Worm (Caenorhabditis elegans) whole organism, mixed stage, embryonic: ENCODE measurements around the gene K12H6.2.

Source experiments
- M03D4.4 ChIP-seq: sonication (generic microtip); optimal IDR thresholded peaks from 2 replicates; lab custom pipeline; 2017; ENCODE audit warnings: mild to moderate bottlenecking, missing genetic modification characterization, missing compliant biosample characterization
- bed-3 ChIP-seq: fragments of 200-800 bp; sonication (Bioruptor generic); optimal IDR thresholded peaks from 3 replicates; lab custom pipeline; 2018; ENCODE audit warnings: mild to moderate bottlenecking, missing genetic modification characterization, moderate library complexity, missing compliant biosample characterization
- blmp-1 ChIP-seq: fragments of 150-350 bp; optimal IDR thresholded peaks from 2 replicates; lab custom pipeline; 2014; ENCODE audit warnings: missing biosample characterization, missing genetic modification characterization
- ceh-39 ChIP-seq: fragments of 150-350 bp; optimal IDR thresholded peaks from 2 replicates; lab custom pipeline; 2014; ENCODE audit warnings: missing biosample characterization, missing genetic modification characterization
- ceh-83 ChIP-seq: fragments of 200-800 bp; sonication (Bioruptor generic); optimal IDR thresholded peaks from 2 replicates; lab custom pipeline; 2018; ENCODE audit warnings: mild to moderate bottlenecking, missing genetic modification characterization, missing compliant biosample characterization
- ces-1 ChIP-seq: fragments of 150-350 bp; optimal IDR thresholded peaks from 2 replicates; lab custom pipeline; 2014; ENCODE audit warnings: missing biosample characterization, missing genetic modification reagents, missing genetic modification characterization
- cnd-1 ChIP-seq: fragments of 200-800 bp; sonication (Bioruptor generic); optimal IDR thresholded peaks from 2 replicates; lab custom pipeline; 2018; ENCODE audit warnings: mild to moderate bottlenecking, missing genetic modification characterization, missing compliant biosample characterization
- drap-1 ChIP-seq: fragments of 200-800 bp; sonication (Bioruptor generic); optimal IDR thresholded peaks from 3 replicates; lab custom pipeline; 2018; ENCODE audit warnings: mild to moderate bottlenecking, missing genetic modification characterization, missing compliant biosample characterization
- elt-1 ChIP-seq: sonication (generic microtip); optimal IDR thresholded peaks from 2 replicates; lab custom pipeline; 2017; ENCODE audit warnings: missing genetic modification characterization, mild to moderate bottlenecking, missing compliant biosample characterization, antibody characterized with exemption, moderate library complexity, borderline replicate concordance; ENCODE audit not compliant: insufficient read depth
- elt-3 ChIP-seq: fragments of 150-350 bp; optimal IDR thresholded peaks from 2 replicates; lab custom pipeline; 2014; ENCODE audit warnings: missing biosample characterization, missing genetic modification characterization
- flh-1 ChIP-seq: fragments of 200-800 bp; sonication (Bioruptor generic); optimal IDR thresholded peaks from 2 replicates; lab custom pipeline; 2018; ENCODE audit warnings: mild to moderate bottlenecking, missing genetic modification characterization, moderate library complexity, missing compliant biosample characterization
- ham-2 ChIP-seq: fragments of 200-800 bp; sonication (Bioruptor generic); optimal IDR thresholded peaks from 2 replicates; lab custom pipeline; 2018; ENCODE audit warnings: mild to moderate bottlenecking, missing genetic modification characterization, missing compliant biosample characterization
- lin-13 ChIP-seq: fragments of 150-350 bp; optimal IDR thresholded peaks from 2 replicates; lab custom pipeline; 2014; ENCODE audit warnings: missing biosample characterization, missing genetic modification characterization
- lin-32 ChIP-seq: fragments of 200-800 bp; sonication (Bioruptor generic); optimal IDR thresholded peaks from 2 replicates; lab custom pipeline; 2018; ENCODE audit warnings: mild to moderate bottlenecking, missing genetic modification characterization, missing compliant biosample characterization
- lsy-2 ChIP-seq: fragments of 150-350 bp; optimal IDR thresholded peaks from 2 replicates; lab custom pipeline; 2014; ENCODE audit warnings: missing biosample characterization, missing genetic modification characterization
- mab-5 ChIP-seq: fragments of 150-350 bp; optimal IDR thresholded peaks from 2 replicates; lab custom pipeline; 2014; ENCODE audit warnings: missing biosample characterization, missing genetic modification characterization
- mls-2 ChIP-seq: sonication (generic microtip); optimal IDR thresholded peaks from 2 replicates; lab custom pipeline; 2016; ENCODE audit warnings: mild to moderate bottlenecking, missing genetic modification characterization, moderate library complexity, missing compliant biosample characterization
- nhr-12 ChIP-seq: fragments of 150-350 bp; optimal IDR thresholded peaks from 2 replicates; lab custom pipeline; 2014; ENCODE audit warnings: missing biosample characterization, missing genetic modification characterization
- nhr-2 ChIP-seq: fragments of 150-350 bp; optimal IDR thresholded peaks from 2 replicates; lab custom pipeline; 2014; ENCODE audit warnings: missing biosample characterization, missing genetic modification characterization
- nhr-237 ChIP-seq: fragments of 150-350 bp; optimal IDR thresholded peaks from 2 replicates; lab custom pipeline; 2014; ENCODE audit warnings: missing biosample characterization, missing genetic modification characterization
- nhr-28 ChIP-seq: fragments of 150-350 bp; optimal IDR thresholded peaks from 2 replicates; lab custom pipeline; 2014; ENCODE audit warnings: missing biosample characterization, missing genetic modification characterization
- nhr-76 ChIP-seq: sonication (generic microtip); optimal IDR thresholded peaks from 2 replicates; lab custom pipeline; 2017; ENCODE audit warnings: missing biosample characterization, missing genetic modification characterization
- sem-2 ChIP-seq: fragments of 200-800 bp; sonication (Bioruptor generic); optimal IDR thresholded peaks from 2 replicates; lab custom pipeline; 2018; ENCODE audit warnings: mild to moderate bottlenecking, missing genetic modification characterization, missing compliant biosample characterization
- snpc-4 ChIP-seq: fragments of 150-350 bp; optimal IDR thresholded peaks from 2 replicates; lab custom pipeline; 2014; ENCODE audit warnings: missing biosample characterization, missing genetic modification characterization
- sptf-1 ChIP-seq: sonication (generic microtip); optimal IDR thresholded peaks from 2 replicates; lab custom pipeline; 2017; ENCODE audit warnings: mild to moderate bottlenecking, missing genetic modification characterization, moderate library complexity, missing compliant biosample characterization
- tbx-8 ChIP-seq: fragments of 200-800 bp; sonication (Bioruptor generic); optimal IDR thresholded peaks from 2 replicates; lab custom pipeline; 2018; ENCODE audit warnings: mild to moderate bottlenecking, missing genetic modification characterization, moderate library complexity, missing compliant biosample characterization
- unc-120 ChIP-seq: sonication (generic microtip); optimal IDR thresholded peaks from 2 replicates; lab custom pipeline; 2017; ENCODE audit warnings: missing genetic modification characterization, missing compliant biosample characterization; ENCODE audit not compliant: poor library complexity, severe bottlenecking
- unc-39 ChIP-seq: fragments of 150-350 bp; optimal IDR thresholded peaks from 2 replicates; lab custom pipeline; 2014; ENCODE audit warnings: missing biosample characterization, missing genetic modification characterization
- unc-62 ChIP-seq: fragments of 150-350 bp; optimal IDR thresholded peaks from 2 replicates; lab custom pipeline; 2014; ENCODE audit warnings: missing biosample characterization, missing genetic modification reagents, missing genetic modification characterization
- zip-8 ChIP-seq: fragments of 150-350 bp; optimal IDR thresholded peaks from 2 replicates; lab custom pipeline; 2014; ENCODE audit warnings: missing biosample characterization, missing genetic modification characterization
- ztf-11 ChIP-seq: fragments of 150-350 bp; optimal IDR thresholded peaks from 2 replicates; lab custom pipeline; 2014; ENCODE audit warnings: missing biosample characterization, missing genetic modification characterization

Gene K12H6.2

DNA sequence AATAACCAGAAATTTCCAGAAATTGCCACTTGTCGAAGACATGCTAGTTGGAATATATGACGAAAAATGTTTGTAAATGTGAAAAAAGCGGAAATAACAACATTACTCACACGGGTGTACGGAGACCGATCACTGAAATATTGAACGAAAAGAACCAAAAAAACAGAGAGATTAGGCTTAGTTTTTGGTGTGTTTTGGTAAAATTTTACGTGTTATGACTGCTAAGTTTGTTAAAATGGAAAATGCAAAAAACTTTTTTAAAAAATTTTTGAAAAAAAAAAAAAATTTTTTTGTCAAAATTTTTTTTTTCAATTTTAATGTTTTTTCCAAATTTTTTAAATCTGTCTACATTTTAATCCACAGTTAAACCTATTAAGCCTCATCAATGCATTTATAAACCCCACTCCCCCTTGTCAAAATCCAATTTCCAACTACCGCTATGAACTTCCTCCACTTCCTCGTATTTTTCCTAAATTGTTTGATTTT is 7.1 kb upstream of the K12H6.2 start, which contains the start of the genes fut-4 and K12H6.10:
Gene fut-4, minus strand, starts transcription at position 101 of the 486 bp plus-strand sequence.
Gene K12H6.10, plus strand, starts transcription at position 436 of the 486 bp plus-strand sequence.
- TF ChIP-seq nhr-2 (tag; lab: Kevin White, UChicago) (no peak), ztf-11 (tag; lab: Kevin White, UChicago) (no peak), sem-2 (no peak), unc-39 (tag; lab: Kevin White, UChicago) (no peak), lin-13 (no peak), M03D4.4 (tag; lab: Kevin White, UChicago) (no peak), blmp-1 (tag; lab: Kevin White, UChicago) (no peak), bed-3 (GFP tag; lab: Kevin White, UChicago) (no peak), tbx-8 (GFP tag; lab: Kevin White, UChicago) (no peak), nhr-28 (tag; lab: Kevin White, UChicago) (no peak), lin-32 (GFP tag; lab: Kevin White, UChicago) (no peak), sptf-1 (no peak), ceh-39 (tag; lab: Kevin White, UChicago) (no peak), unc-62 (no peak), lsy-2 (no peak), ces-1 (GFP tag; lab: Kevin White, UChicago) (no peak)

DNA sequence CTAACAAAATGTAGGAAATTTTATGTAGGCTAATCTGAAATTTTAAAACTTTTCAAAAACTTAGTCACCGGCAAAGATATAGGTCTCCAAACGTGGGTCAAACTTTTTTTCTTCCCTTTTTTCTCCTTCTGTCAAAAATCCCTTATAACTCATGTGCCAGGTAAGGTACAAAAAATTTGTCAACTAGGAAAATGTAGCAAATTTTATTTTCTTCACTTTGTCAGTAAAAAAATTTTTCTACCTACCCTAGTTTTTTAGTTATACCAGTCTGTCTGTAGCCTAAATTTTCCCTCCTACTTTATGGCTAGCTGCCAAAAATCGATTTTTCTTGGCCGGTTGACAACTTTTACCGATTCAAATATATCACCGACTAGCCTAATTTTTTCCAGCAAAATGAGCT is 1.3 kb upstream of the K12H6.2 start, which contains the start of gene set-13:
Gene set-13, plus strand, starts transcription at position 301 of the 400 bp plus-strand sequence.
- TF ChIP-seq zip-8 (no peak), sem-2 (no peak), unc-62 (no peak), mab-5 (tag; lab: Kevin White, UChicago) (no peak), lin-13 (no peak), drap-1 (GFP tag; lab: Kevin White, UChicago) (no peak), M03D4.4 (tag; lab: Kevin White, UChicago) (no peak), ceh-39 (tag; lab: Kevin White, UChicago) (no peak), nhr-12 (tag; lab: Kevin White, UChicago) (no peak), nhr-2 (tag; lab: Kevin White, UChicago) (no peak), elt-3 (no peak), elt-1 (no peak), ztf-11 (tag; lab: Kevin White, UChicago) (no peak), sptf-1 (no peak), mls-2 (tag; lab: Kevin White, UChicago) (no peak), ces-1 (GFP tag; lab: Kevin White, UChicago) (no peak)

DNA sequence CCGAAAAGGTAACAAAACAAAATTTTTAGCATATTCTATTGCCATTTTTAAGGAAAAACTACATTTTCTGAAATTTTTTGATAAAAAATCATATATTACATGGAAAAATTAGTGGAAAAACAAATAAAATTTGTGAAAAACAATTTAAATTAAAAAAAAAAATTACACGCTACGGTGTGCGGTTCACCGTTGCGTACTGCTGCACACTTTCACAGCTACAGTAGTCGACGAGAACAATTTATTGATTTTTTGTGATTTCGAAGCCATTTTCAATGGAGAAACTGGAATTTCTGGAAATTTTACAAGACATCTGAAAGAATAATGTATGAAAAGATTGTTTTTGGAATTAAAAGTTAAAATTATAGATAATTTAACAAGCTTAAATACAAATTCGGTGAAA is 327 bp downstream of the K12H6.2 start:
- TF ChIP-seq cnd-1 (tag; lab: Kevin White, UChicago) (no peak), drap-1 (GFP tag; lab: Kevin White, UChicago) (no peak), sptf-1 (no peak), ceh-39 (tag; lab: Kevin White, UChicago) (no peak), unc-39 (tag; lab: Kevin White, UChicago) (no peak), ceh-83 (GFP tag; lab: Kevin White, UChicago) (no peak), nhr-2 (tag; lab: Kevin White, UChicago) (no peak), elt-3 (no peak), mls-2 (tag; lab: Kevin White, UChicago) (no peak), nhr-12 (tag; lab: Kevin White, UChicago) (no peak), bed-3 (GFP tag; lab: Kevin White, UChicago) (no peak)

DNA sequence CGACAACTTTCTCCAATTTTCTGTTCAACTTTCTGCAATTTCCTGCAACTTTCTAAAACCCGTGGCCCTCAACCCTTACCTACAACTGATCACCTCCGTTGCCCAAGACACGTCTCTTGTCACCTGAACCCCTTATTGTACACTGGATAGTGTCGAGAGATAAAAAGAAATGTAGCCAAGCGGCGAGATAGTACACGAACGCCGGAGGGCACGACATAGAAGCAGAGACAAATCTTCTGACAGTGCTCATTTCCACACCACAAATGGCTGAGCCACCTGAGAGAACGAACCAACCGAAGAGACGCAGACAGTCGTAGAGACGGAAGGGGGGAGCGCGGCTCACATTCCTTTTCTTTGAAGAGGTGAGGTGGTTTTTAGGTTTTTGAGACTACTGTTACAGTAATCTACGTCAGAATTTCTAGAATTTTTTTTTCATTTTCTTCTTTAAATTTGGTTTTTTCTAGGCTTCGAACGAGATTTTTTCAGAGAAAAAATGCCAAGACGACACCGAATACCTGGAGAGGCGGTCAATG is 7.6 kb downstream of the K12H6.2 start, which contains the start of gene K12H6.12:
Gene K12H6.12, plus strand, starts transcription at position 483 of the 533 bp plus-strand sequence.
- no peak for TF ChIP-seq elt-1
- no peak for TF ChIP-seq nhr-76 (tag; lab: Kevin White, UChicago)
- no peak for TF ChIP-seq M03D4.4 (tag; lab: Kevin White, UChicago)
- TF ChIP-seq unc-39 (tag; lab: Kevin White, UChicago) = no peak
- TF ChIP-seq flh-1 (GFP tag; lab: Kevin White, UChicago) = no peak
- no peak for TF ChIP-seq sptf-1
- TF ChIP-seq lin-13 = no peak
- no peak for TF ChIP-seq nhr-237 (tag; lab: Kevin White, UChicago)
- no peak for TF ChIP-seq snpc-4 (tag; lab: Kevin White, UChicago)
- TF ChIP-seq ceh-39 (tag; lab: Kevin White, UChicago) = no peak
- no peak for TF ChIP-seq unc-120 (tag; lab: Kevin White, UChicago)

DNA sequence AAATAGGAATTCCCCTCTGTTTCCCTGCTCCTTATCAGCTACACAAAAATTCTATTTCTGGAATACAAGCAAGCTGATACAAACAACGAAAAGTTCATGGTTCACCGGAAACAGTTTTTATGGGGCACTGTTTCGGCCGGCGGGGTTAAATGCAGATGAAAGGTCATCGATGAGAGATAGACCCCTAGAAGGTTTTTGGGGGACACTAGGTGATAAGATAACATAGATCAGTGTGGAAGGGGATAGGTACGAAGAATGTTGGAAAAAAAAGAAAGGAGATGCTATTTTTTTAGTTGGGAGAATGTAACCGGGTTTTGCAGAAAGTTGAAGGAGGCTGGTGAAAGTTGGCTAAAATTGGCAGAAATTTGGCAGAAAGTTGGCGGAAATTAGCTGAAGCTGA is 9.8 kb downstream of the K12H6.2 start:
- TF ChIP-seq cnd-1 (tag; lab: Kevin White, UChicago) (no peak), nhr-12 (tag; lab: Kevin White, UChicago) (no peak), elt-3 (no peak), lin-13 (no peak), ham-2 (no peak), snpc-4 (tag; lab: Kevin White, UChicago) (no peak), sptf-1 (no peak), ztf-11 (tag; lab: Kevin White, UChicago) (no peak), nhr-237 (tag; lab: Kevin White, UChicago) (no peak), zip-8 (no peak), sem-2 (no peak), ces-1 (GFP tag; lab: Kevin White, UChicago) (no peak), elt-1 (no peak), nhr-28 (tag; lab: Kevin White, UChicago) (no peak)
